ENCODE assay signal across 3 worm cellular contexts in the genomic region with DNA sequence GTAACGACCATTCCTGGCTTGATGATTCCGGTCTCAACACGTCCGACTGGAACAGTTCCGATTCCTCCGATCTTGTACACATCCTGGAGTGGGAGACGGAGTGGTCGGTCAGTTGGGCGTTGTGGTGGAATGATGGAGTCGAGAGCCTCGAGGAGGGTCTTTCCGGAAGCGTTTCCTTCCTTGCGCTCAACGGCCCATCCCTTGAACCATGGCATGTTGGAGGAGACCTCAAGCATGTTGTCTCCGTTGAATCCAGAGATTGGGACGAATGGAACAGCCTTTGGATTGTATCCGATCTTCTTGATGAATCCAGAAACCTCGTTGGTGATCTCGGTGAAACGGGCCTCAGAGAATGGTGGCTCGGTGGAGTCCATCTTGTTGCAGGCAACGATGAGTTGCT.
A peak's percentile ranks its signal among the peaks of the same experiment; 100 is the strongest.
TF ChIP-seq lines count a peak whose summit lies in the region.

No protein-coding gene starts in this region.

TF ChIP-seq in whole organism, L1 larva, 84 proteins besides CTCF, POLR2A, EP300 and RAD21:
- TF ChIP-seq rnt-1 (tag; optimal IDR thresholded peaks at IDR 0.05; lab: Kevin White, UChicago), result peak; percentile 8
- no peak for TF ChIP-seq tbx-2 (tag; optimal IDR thresholded peaks at IDR 0.05; lab: Kevin White, UChicago)
- no peak for TF ChIP-seq sup-37 (GFP tag; optimal IDR thresholded peaks at IDR 0.05; lab: Kevin White, UChicago)
- TF ChIP-seq aly-2 (tag; optimal IDR thresholded peaks at IDR 0.05; lab: Kevin White, UChicago), result no peak
- TF ChIP-seq swsn-7 (tag; optimal IDR thresholded peaks at IDR 0.05; lab: Kevin White, UChicago), result no peak
- TF ChIP-seq Y116A8C.19 (tag; optimal IDR thresholded peaks at IDR 0.05; lab: Kevin White, UChicago; ENCODE audit: borderline replicate concordance), result no peak
TF ChIP-seq in whole organism, L1 larva: peak in this region for 1.

TF ChIP-seq in whole organism, L4 larva, 104 proteins besides CTCF, POLR2A, EP300 and RAD21:
- peak; percentile 51 for TF ChIP-seq set-16 (GFP tag; IDR thresholded peaks at IDR 0.05; lab: Robert Waterston, UW)
- peak; percentile 58 for TF ChIP-seq snpc-1.2 (GFP tag; IDR thresholded peaks at IDR 0.05; lab: Robert Waterston, UW)
- TF ChIP-seq nhr-41 (GFP tag; IDR thresholded peaks at IDR 0.05; lab: Robert Waterston, UW), result no peak

TF ChIP-seq in whole organism, young adult, 124 proteins besides CTCF, POLR2A, EP300 and RAD21:
- TF ChIP-seq pbrm-1 (GFP tag; IDR thresholded peaks at IDR 0.05; lab: Robert Waterston, UW) (0 out of 2 replicates have a peak, but pooled peaks have one; percentile 19), dox-1 (GFP tag; IDR thresholded peaks at IDR 0.05; lab: Robert Waterston, UW) (peak; percentile 33; the same call in 1 of the 2 replicates), zfh-2 (GFP tag; conservative IDR thresholded peaks at IDR 0.05; lab: Robert Waterston, UW) (peak; percentile 67; the same call in 1 of the 2 replicates), lir-1 (GFP tag; conservative IDR thresholded peaks at IDR 0.05; lab: Robert Waterston, UW) (no peak), efl-1 (GFP tag; optimal IDR thresholded peaks at IDR 0.05; lab: Kevin White, UChicago) (peak; percentile 10), let-526 (GFP tag; IDR thresholded peaks at IDR 0.05; lab: Robert Waterston, UW) (no peak)
